Worm (Caenorhabditis elegans) whole organism, L1 larva: Measurements from ENCODE around the gene K08A2.2.

Experiments
- alr-1 ChIP-seq: fragments of 200-800 bp; sonication (Bioruptor generic); optimal IDR thresholded peaks from 2 replicates; lab custom pipeline; 2018; ENCODE audit warnings: borderline replicate concordance, mild to moderate bottlenecking, missing genetic modification characterization, missing compliant biosample characterization
- blmp-1 ChIP-seq: fragments of 150-350 bp; optimal IDR thresholded peaks from 2 replicates; lab custom pipeline; 2014; ENCODE audit warnings: missing biosample characterization, missing genetic modification characterization
- ceh-88 ChIP-seq: fragments of 200-800 bp; sonication (Bioruptor generic); IDR thresholded peaks from 2 replicates; pipeline ENCODE4 v1.3.6; 2022; ENCODE audit warnings: missing genetic modification characterization, missing compliant biosample characterization
- efl-1 ChIP-seq, 4 experiments: fragments of 150-350 bp; optimal IDR thresholded peaks in 3 of 4; peaks in 1 of 4; 1 replicate in 1 of 4; 2 replicates in 3 of 4; lab custom pipeline; 2014; ENCODE audit warnings: missing biosample characterization in 2 of 4, missing genetic modification characterization in 2 of 4, missing genetic modification reagents in 2 of 4
- egl-27 ChIP-seq, 2 experiments: fragments of 150-350 bp in 1 of 2; sonication (generic microtip); optimal IDR thresholded peaks; 3 replicates each; lab custom pipeline; 2017 to 2018; ENCODE audit warnings: missing biosample characterization in 2 of 2, missing genetic modification characterization in 2 of 2, missing genetic modification reagents in 2 of 2
- irx-1 ChIP-seq: sonication (generic microtip); optimal IDR thresholded peaks from 2 replicates; lab custom pipeline; 2016; ENCODE audit warnings: missing genetic modification characterization, missing compliant biosample characterization
- isw-1 ChIP-seq: fragments of 200-800 bp; sonication (Bioruptor generic); IDR thresholded peaks from 2 replicates; pipeline ENCODE4 v1.3.6; 2022; ENCODE audit warnings: missing genetic modification characterization, missing compliant biosample characterization
- lin-13 ChIP-seq: fragments of 150-350 bp; optimal IDR thresholded peaks from 2 replicates; lab custom pipeline; 2014; ENCODE audit warnings: missing biosample characterization, missing genetic modification reagents, missing genetic modification characterization
- lin-35 ChIP-seq, 2 experiments: fragments of 150-350 bp; optimal IDR thresholded peaks; 2 replicates each; lab custom pipeline; 2014; ENCODE audit warnings: missing biosample characterization in 2 of 2, missing genetic modification characterization in 2 of 2, missing genetic modification reagents in 2 of 2
- nhr-85 ChIP-seq: sonication (generic microtip); peaks from one replicate; lab custom pipeline; 2016; ENCODE audit warnings: missing genetic modification characterization, inconsistent platforms, missing compliant biosample characterization
- pag-3 ChIP-seq: sonication (generic microtip); optimal IDR thresholded peaks from 2 replicates; lab custom pipeline; 2017; ENCODE audit warnings: missing genetic modification characterization, mild to moderate bottlenecking, missing compliant biosample characterization, antibody characterized with exemption, borderline replicate concordance; ENCODE audit not compliant: insufficient read depth
- tlp-1 ChIP-seq: fragments of 150-350 bp; optimal IDR thresholded peaks from 2 replicates; lab custom pipeline; 2014; ENCODE audit warnings: missing biosample characterization, missing genetic modification characterization

The K08A2.2 gene

ce11 chrII:3036344-3036743, 44.9 kb downstream of the K08A2.2 start:
- TF ChIP-seq efl-1 (optimal IDR thresholded peaks at IDR 0.05; lab: Kevin White, UChicago) = no peak
- TF ChIP-seq efl-1 (GFP tag; optimal IDR thresholded peaks at IDR 0.05 in 1 of 2; lab: Kevin White, UChicago) = peak in 1 of 2 experiments; percentile 92
- peak; percentile 43 for TF ChIP-seq nhr-85 (tag; lab: Kevin White, UChicago)
- TF ChIP-seq blmp-1 = no peak
- TF ChIP-seq ceh-88 (GFP tag; lab: Robert Waterston, UW) = no peak

- no peak for TF ChIP-seq lin-35 (GFP tag; optimal IDR thresholded peaks at IDR 0.05; lab: Kevin White, UChicago)
- no peak for TF ChIP-seq pag-3 (tag; lab: Kevin White, UChicago)
- peak; percentile 58 for TF ChIP-seq blmp-1
- no peak for TF ChIP-seq ceh-88 (GFP tag; lab: Robert Waterston, UW)
- TF ChIP-seq efl-1 (optimal IDR thresholded peaks at IDR 0.05; lab: Kevin White, UChicago) = no peak
- peak in 1 of 2 experiments; percentile 2 for TF ChIP-seq efl-1 (GFP tag; optimal IDR thresholded peaks at IDR 0.05 in 1 of 2; lab: Kevin White, UChicago)
- TF ChIP-seq irx-1 (tag; lab: Kevin White, UChicago) = no peak
- no peak for TF ChIP-seq alr-1 (tag; lab: Kevin White, UChicago)
- no peak for TF ChIP-seq egl-27 (tag; optimal IDR thresholded peaks at IDR 0.05; lab: Kevin White, UChicago)
Measured at ce11 chrII:3038453-3038909, 47.1 kb downstream of the K08A2.2 start, which contains the start of the genes B0454.26 and B0454.5. TSS of gene B0454.26 (minus strand) at chrII:3038553. TSS of gene B0454.5 (plus strand) at chrII:3038859.

ce11 chrII:3043358-3043757, 52.0 kb downstream of the K08A2.2 start, which contains the start of gene B0454.8:
TSS of gene B0454.8 (minus strand) at chrII:3043458.
- TF ChIP-seq lin-35 (GFP tag; optimal IDR thresholded peaks at IDR 0.05; lab: Kevin White, UChicago) = no peak
- TF ChIP-seq alr-1 (tag; lab: Kevin White, UChicago) = no peak
- TF ChIP-seq isw-1 (GFP tag; lab: Robert Waterston, UW) = no peak
- TF ChIP-seq lin-13 (GFP tag; lab: Kevin White, UChicago) = no peak
- no peak for TF ChIP-seq tlp-1 (tag; lab: Kevin White, UChicago)
